Fruit fly (Drosophila melanogaster) whole organism, pupa: ENCODE results near the gene CG13113.
A peak's percentile ranks its signal among the peaks of the same experiment; 100 is the strongest.

Experiments
- CG12605 ChIP-seq: fragments of 200-800 bp; sonication (Bioruptor generic); IDR thresholded peaks from 2 replicates; pipeline ENCODE4 v1.3.6; 2022; ENCODE audit warnings: missing biosample characterization, missing genetic modification characterization
- CG13204 ChIP-seq: fragments of 200-800 bp; sonication (Bioruptor generic); optimal IDR thresholded peaks from 2 replicates; lab custom pipeline; 2018; ENCODE audit warnings: missing biosample characterization, mild to moderate bottlenecking, missing genetic modification characterization, moderate library complexity
- CG14655 ChIP-seq: fragments of 200-800 bp; sonication (Bioruptor generic); optimal IDR thresholded peaks from 3 replicates; lab custom pipeline; 2017; ENCODE audit warnings: mild to moderate bottlenecking, missing biosample characterization, missing genetic modification reagents, missing genetic modification characterization
- CG17806 ChIP-seq: fragments of 200-800 bp; sonication (Bioruptor generic); optimal IDR thresholded peaks from 2 replicates; lab custom pipeline; 2018; ENCODE audit warnings: missing biosample characterization, mild to moderate bottlenecking, missing genetic modification characterization, moderate library complexity
- CG32121 ChIP-seq: fragments of 200-800 bp; sonication (Bioruptor generic); IDR thresholded peaks from 2 replicates; pipeline ENCODE4 v1.3.6; 2022; ENCODE audit warnings: missing biosample characterization, missing genetic modification characterization
- CG4496 ChIP-seq: fragments of 200-800 bp; sonication (Bioruptor generic); IDR thresholded peaks from 3 replicates; pipeline ENCODE4 v1.3.6; 2022; ENCODE audit warnings: missing biosample characterization, missing genetic modification characterization
- CG8301 ChIP-seq: fragments of 200-800 bp; sonication (Bioruptor generic); optimal IDR thresholded peaks from 2 replicates; lab custom pipeline; 2018; ENCODE audit warnings: missing biosample characterization, mild to moderate bottlenecking, missing genetic modification characterization
- D1 ChIP-seq: fragments of 200-800 bp; sonication (Bioruptor generic); optimal IDR thresholded peaks from 2 replicates; lab custom pipeline; 2018; ENCODE audit warnings: missing biosample characterization, mild to moderate bottlenecking, missing genetic modification characterization, moderate library complexity
- EcR ChIP-seq: fragments of 200-800 bp; sonication (Bioruptor generic); optimal IDR thresholded peaks from 3 replicates; lab custom pipeline; 2019; ENCODE audit warnings: missing biosample characterization, missing genetic modification characterization, mild to moderate bottlenecking, moderate library complexity, missing genetic modification reagents
- Pif1A ChIP-seq: fragments of 200-800 bp; sonication (Bioruptor generic); optimal IDR thresholded peaks from 3 replicates; lab custom pipeline; 2016; ENCODE audit warnings: missing biosample characterization, missing genetic modification characterization
- Snoo ChIP-seq: fragments of 200-800 bp; sonication (Bioruptor generic); optimal IDR thresholded peaks from 3 replicates; lab custom pipeline; 2017; ENCODE audit warnings: missing biosample characterization, mild to moderate bottlenecking, missing genetic modification characterization, inconsistent platforms

- TF ChIP-seq CG8301 (tag; lab: Kevin White, UChicago) (no peak), CG32121 (GFP tag; lab: Robert Waterston, UW) (no peak), CG13204 (GFP tag; lab: Kevin White, UChicago) (peak; percentile 2), EcR (peak; percentile 93), Pif1A (GFP tag; lab: Kevin White, UChicago) (no peak), Snoo (tag; lab: Kevin White, UChicago) (no peak), CG4496 (no peak), CG17806 (tag; lab: Kevin White, UChicago) (no peak), CG14655 (GFP tag; lab: Kevin White, UChicago) (no peak), CG12605 (no peak), D1 (tag; lab: Kevin White, UChicago) (no peak)
These were observed 37.4 kb upstream of the CG13113 start for dm6 chr2L:9506535-9507036.
